Worm (Caenorhabditis elegans) whole organism, L2 larva: Measurements from ENCODE around the gene sec-3.

ENCODE experiments used
- elt-1 ChIP-seq: fragments of 150-350 bp; optimal IDR thresholded peaks from 2 replicates; lab custom pipeline; 2014; ENCODE audit warnings: missing biosample characterization, missing genetic modification characterization
- nhr-11 ChIP-seq: fragments of 150-350 bp; optimal IDR thresholded peaks from 2 replicates; lab custom pipeline; 2014; ENCODE audit warnings: missing biosample characterization, missing genetic modification characterization
- ztf-11 ChIP-seq: sonication (generic microtip); optimal IDR thresholded peaks from 2 replicates; lab custom pipeline; 2017; ENCODE audit warnings: missing biosample characterization, missing genetic modification characterization
- ztf-4 ChIP-seq: fragments of 150-350 bp; optimal IDR thresholded peaks from 2 replicates; lab custom pipeline; 2014; ENCODE audit warnings: missing biosample characterization, missing genetic modification characterization

ce11 chrX:3114306-3115133, 14.9 kb upstream of the sec-3 start, which contains the start of gene gpd-2:
- TF ChIP-seq nhr-11 (tag; lab: Kevin White, UChicago), result no peak
- TF ChIP-seq ztf-11 (tag; lab: Kevin White, UChicago), result no peak
- no peak for TF ChIP-seq ztf-4 (tag; lab: Kevin White, UChicago)
- no peak for TF ChIP-seq elt-1 (tag; lab: Kevin White, UChicago)
